Fruit fly (Drosophila melanogaster) whole organism, embryonic: Measurements from ENCODE around the gene Nrx-IV.

Source experiments
- ATbp ChIP-seq: fragments of 200-800 bp; sonication (Bioruptor generic); optimal IDR thresholded peaks from 2 replicates; lab custom pipeline; 2017; ENCODE audit warnings: missing biosample characterization, mild to moderate bottlenecking, missing genetic modification characterization, missing genetic modification reagents
- Atf6 ChIP-seq: fragments of 200-800 bp; sonication (Bioruptor generic); IDR thresholded peaks from 2 replicates; pipeline ENCODE4 v1.3.6; 2022; ENCODE audit warnings: missing biosample characterization, missing genetic modification characterization
- B-H1 ChIP-seq: fragments of 200-800 bp; sonication (Bioruptor generic); IDR thresholded peaks from 3 replicates; pipeline ENCODE4 v1.3.6; 2022; ENCODE audit warnings: missing biosample characterization, missing genetic modification characterization
- CG10979 ChIP-seq: fragments of 200-800 bp; sonication (Bioruptor generic); optimal IDR thresholded peaks from 2 replicates; lab custom pipeline; 2018; ENCODE audit warnings: missing biosample characterization, mild to moderate bottlenecking, missing genetic modification characterization, moderate library complexity
- CG11695 ChIP-seq: fragments of 200-800 bp; sonication (Bioruptor generic); IDR thresholded peaks from 3 replicates; pipeline ENCODE4 v1.3.6; 2022; ENCODE audit warnings: missing biosample characterization, missing genetic modification characterization
- CG12744 ChIP-seq: fragments of 200-800 bp; sonication (Bioruptor generic); optimal IDR thresholded peaks from 2 replicates; lab custom pipeline; 2016; ENCODE audit warnings: missing biosample characterization, missing genetic modification characterization
- CG14014 ChIP-seq: fragments of 200-800 bp; sonication (Bioruptor generic); IDR thresholded peaks from 2 replicates; pipeline ENCODE4 v1.3.6; 2022; ENCODE audit warnings: missing biosample characterization, missing genetic modification characterization
- CG15696 ChIP-seq: fragments of 200-800 bp; sonication (Bioruptor generic); optimal IDR thresholded peaks from 2 replicates; lab custom pipeline; 2019; ENCODE audit warnings: missing biosample characterization, mild to moderate bottlenecking, missing genetic modification characterization, moderate library complexity
- CG1602 ChIP-seq: fragments of 200-800 bp; sonication (Bioruptor generic); optimal IDR thresholded peaks from 3 replicates; lab custom pipeline; 2016; ENCODE audit warnings: missing biosample characterization, missing genetic modification characterization
- CG17328 ChIP-seq: fragments of 200-800 bp; sonication (Bioruptor generic); IDR thresholded peaks from 2 replicates; pipeline ENCODE4 v1.3.6; 2022; ENCODE audit warnings: missing biosample characterization, missing genetic modification characterization
- CG17361 ChIP-seq: fragments of 200-800 bp; sonication (Bioruptor generic); IDR thresholded peaks from 3 replicates; pipeline ENCODE4 v1.3.6; 2022; ENCODE audit warnings: missing biosample characterization, missing genetic modification characterization
- CG2202 ChIP-seq: fragments of 200-800 bp; sonication (Bioruptor generic); optimal IDR thresholded peaks from 2 replicates; lab custom pipeline; 2018; ENCODE audit warnings: missing biosample characterization, mild to moderate bottlenecking, missing genetic modification characterization
- CG33557 ChIP-seq: fragments of 200-800 bp; sonication (Bioruptor generic); optimal IDR thresholded peaks from 2 replicates; lab custom pipeline; 2019; ENCODE audit warnings: missing biosample characterization, mild to moderate bottlenecking, missing genetic modification characterization, moderate library complexity
- CG4328 ChIP-seq: fragments of 200-800 bp; sonication (Bioruptor generic); optimal IDR thresholded peaks from 3 replicates; lab custom pipeline; 2017; ENCODE audit warnings: missing biosample characterization, missing genetic modification reagents, missing genetic modification characterization
- CG4854 ChIP-seq: fragments of 200-800 bp; sonication (Bioruptor generic); optimal IDR thresholded peaks from 2 replicates; lab custom pipeline; 2016; ENCODE audit warnings: missing biosample characterization, missing genetic modification characterization, inconsistent platforms
- CG5180 ChIP-seq: fragments of 200-800 bp; sonication (Bioruptor generic); optimal IDR thresholded peaks from 3 replicates; lab custom pipeline; 2017; ENCODE audit warnings: missing biosample characterization, missing genetic modification characterization, mild to moderate bottlenecking, moderate library complexity, missing genetic modification reagents
- CG6254 ChIP-seq: fragments of 200-800 bp; sonication (Bioruptor generic); optimal IDR thresholded peaks from 3 replicates; lab custom pipeline; 2017; ENCODE audit warnings: mild to moderate bottlenecking, missing biosample characterization, missing genetic modification reagents, missing genetic modification characterization
- CG6854 ChIP-seq: fragments of 200-800 bp; sonication (Bioruptor generic); optimal IDR thresholded peaks from 3 replicates; lab custom pipeline; 2017; ENCODE audit warnings: missing biosample characterization, mild to moderate bottlenecking, missing genetic modification characterization
- CG7271 ChIP-seq: fragments of 200-800 bp; sonication (Bioruptor generic); optimal IDR thresholded peaks from 2 replicates; lab custom pipeline; 2018; ENCODE audit warnings: missing biosample characterization, mild to moderate bottlenecking, missing genetic modification characterization, moderate library complexity
- CG7786 ChIP-seq: fragments of 200-800 bp; sonication (Bioruptor generic); optimal IDR thresholded peaks from 2 replicates; lab custom pipeline; 2016; ENCODE audit warnings: missing biosample characterization, missing genetic modification characterization
- CG8388 ChIP-seq: fragments of 200-800 bp; sonication (Bioruptor generic); optimal IDR thresholded peaks from 2 replicates; lab custom pipeline; 2019; ENCODE audit warnings: missing biosample characterization, mild to moderate bottlenecking, missing genetic modification characterization, moderate library complexity
- D ChIP-seq, 2 experiments: fragments of 200-800 bp in 1 of 2; fragments of >200 bp in 1 of 2; sonication (Bioruptor generic) in 1 of 2; optimal IDR thresholded peaks; 2 replicates in 1 of 2; 3 replicates in 1 of 2; lab custom pipeline; 2017; ENCODE audit warnings: mild to moderate bottlenecking in 1 of 2, missing biosample characterization in 1 of 2, missing genetic modification characterization in 1 of 2, missing genetic modification reagents in 1 of 2
- Dip2 ChIP-seq: fragments of 200-800 bp; sonication (Bioruptor generic); IDR thresholded peaks from 2 replicates; pipeline ENCODE4 v1.3.6; 2022; ENCODE audit warnings: missing biosample characterization, missing genetic modification characterization
- HmgZ ChIP-seq: fragments of 200-800 bp; sonication (Bioruptor generic); optimal IDR thresholded peaks from 2 replicates; lab custom pipeline; 2018; ENCODE audit warnings: missing biosample characterization, mild to moderate bottlenecking, missing genetic modification characterization
- Lpt ChIP-seq: fragments of >200 bp; optimal IDR thresholded peaks from 2 replicates; lab custom pipeline; 2018; ENCODE audit warnings: missing biosample characterization, missing genetic modification characterization
- Max ChIP-seq: fragments of 200-800 bp; sonication (Bioruptor generic); optimal IDR thresholded peaks from 2 replicates; lab custom pipeline; 2016; ENCODE audit warnings: missing biosample characterization, mild to moderate bottlenecking, missing genetic modification characterization
- Rfx ChIP-seq: fragments of 200-800 bp; sonication (Bioruptor generic); IDR thresholded peaks from 2 replicates; pipeline ENCODE4 v1.3.6; 2022; ENCODE audit warnings: missing biosample characterization, missing genetic modification characterization
- Sry-β ChIP-seq: fragments of 200-800 bp; sonication (Bioruptor generic); optimal IDR thresholded peaks from 2 replicates; lab custom pipeline; 2018; ENCODE audit warnings: missing biosample characterization, mild to moderate bottlenecking, missing genetic modification characterization, moderate library complexity
- Ssrp ChIP-seq: fragments of 200-800 bp; sonication (Bioruptor generic); optimal IDR thresholded peaks from 2 replicates; lab custom pipeline; 2018; ENCODE audit warnings: missing biosample characterization, mild to moderate bottlenecking, missing genetic modification characterization, moderate library complexity
- Vsx1 ChIP-seq: fragments of 200-800 bp; sonication (Bioruptor generic); optimal IDR thresholded peaks from 2 replicates; lab custom pipeline; 2017; ENCODE audit warnings: missing biosample characterization, mild to moderate bottlenecking, missing genetic modification characterization, missing genetic modification reagents
- Xrp1 ChIP-seq: fragments of 200-800 bp; sonication (Bioruptor generic); IDR thresholded peaks from 2 replicates; pipeline ENCODE4 v1.3.6; 2022; ENCODE audit warnings: missing biosample characterization, missing genetic modification characterization
- ac ChIP-seq: fragments of 200-800 bp; sonication (Bioruptor generic); optimal IDR thresholded peaks from 3 replicates; lab custom pipeline; 2017; ENCODE audit warnings: missing biosample characterization, mild to moderate bottlenecking, missing genetic modification characterization
- bowl ChIP-seq: fragments of 200-800 bp; sonication (Bioruptor generic); IDR thresholded peaks from 2 replicates; pipeline ENCODE4 v1.3.6; 2022; ENCODE audit warnings: missing biosample characterization, missing genetic modification characterization
- caup ChIP-seq: fragments of 200-800 bp; sonication (Bioruptor generic); optimal IDR thresholded peaks from 3 replicates; lab custom pipeline; 2017; ENCODE audit warnings: missing biosample characterization, mild to moderate bottlenecking, missing genetic modification characterization, moderate library complexity; ENCODE audit not compliant: severe bottlenecking
- croc ChIP-seq: fragments of 200-800 bp; sonication (Bioruptor generic); conservative IDR thresholded peaks from 3 replicates; pipeline ENCODE4 v1.3.6; 2022; ENCODE audit warnings: missing biosample characterization, missing genetic modification characterization
- inv ChIP-seq: fragments of 200-800 bp; sonication (Bioruptor generic); IDR thresholded peaks from 2 replicates; pipeline ENCODE4 v1.3.6; 2022; ENCODE audit warnings: missing biosample characterization, missing genetic modification characterization; ENCODE audit not compliant: partially characterized antibody
- jigr1 ChIP-seq: fragments of 200-800 bp; sonication (Bioruptor generic); IDR thresholded peaks from 3 replicates; pipeline ENCODE4 v1.3.6; 2022; ENCODE audit warnings: missing biosample characterization, missing genetic modification characterization
- lov ChIP-seq, 2 experiments: fragments of 200-800 bp in 1 of 2; fragments of >200 bp in 1 of 2; sonication (Bioruptor generic) in 1 of 2; IDR thresholded peaks in 1 of 2; optimal IDR thresholded peaks in 1 of 2; 2 replicates in 1 of 2; 3 replicates in 1 of 2; pipeline versions ENCODE4 v1.3.6 to Lab custom; 2017 to 2022; ENCODE audit warnings: missing biosample characterization in 1 of 2, missing genetic modification characterization in 1 of 2
- nom ChIP-seq: fragments of 200-800 bp; sonication (Bioruptor generic); optimal IDR thresholded peaks from 2 replicates; lab custom pipeline; 2017; ENCODE audit warnings: missing biosample characterization, missing genetic modification characterization, mild to moderate bottlenecking, moderate library complexity, missing genetic modification reagents
- rib ChIP-seq: fragments of 200-800 bp; sonication (Bioruptor generic); IDR thresholded peaks from 2 replicates; pipeline ENCODE4 v1.3.6; 2022; ENCODE audit warnings: missing biosample characterization, missing genetic modification characterization
- salm ChIP-seq: fragments of 200-800 bp; sonication (Bioruptor generic); optimal IDR thresholded peaks from 2 replicates; lab custom pipeline; 2018; ENCODE audit warnings: missing biosample characterization, mild to moderate bottlenecking, missing genetic modification characterization
- schlank ChIP-seq: fragments of 200-800 bp; sonication (Bioruptor generic); optimal IDR thresholded peaks from 2 replicates; lab custom pipeline; 2018; ENCODE audit warnings: missing biosample characterization, mild to moderate bottlenecking, missing genetic modification characterization
- slp2 ChIP-seq: fragments of 200-800 bp; sonication (Bioruptor generic); optimal IDR thresholded peaks from 2 replicates; lab custom pipeline; 2016; ENCODE audit warnings: missing biosample characterization, missing genetic modification characterization
- sug ChIP-seq: fragments of 200-800 bp; optimal IDR thresholded peaks from 2 replicates; lab custom pipeline; 2019; ENCODE audit warnings: missing biosample characterization, mild to moderate bottlenecking, missing genetic modification characterization, moderate library complexity
- tap ChIP-seq: fragments of 200-800 bp; optimal IDR thresholded peaks from 3 replicates; lab custom pipeline; 2019; ENCODE audit warnings: missing biosample characterization, mild to moderate bottlenecking, missing genetic modification characterization, moderate library complexity
- tio ChIP-seq: fragments of 200-800 bp; sonication (Bioruptor generic); optimal IDR thresholded peaks from 2 replicates; lab custom pipeline; 2017; ENCODE audit warnings: missing biosample characterization, missing genetic modification characterization, inconsistent platforms
- wor ChIP-seq: fragments of 200-800 bp; sonication (Bioruptor generic); IDR thresholded peaks from 2 replicates; pipeline ENCODE4 v1.3.6; 2022; ENCODE audit warnings: missing biosample characterization, missing genetic modification characterization
- yki ChIP-seq: fragments of >200 bp; optimal IDR thresholded peaks from 3 replicates; lab custom pipeline; 2018

The Nrx-IV gene

dm6 chr3L:12109045-12109632 lies 37.2 kb upstream of the Nrx-IV start (continued):
- TF ChIP-seq CG5180 (GFP tag; lab: Kevin White, UChicago) = no peak
- TF ChIP-seq schlank (tag; lab: Kevin White, UChicago) = no peak
- TF ChIP-seq CG17328 (GFP tag; lab: Robert Waterston, UW) = no peak
- no peak for TF ChIP-seq Vsx1 (GFP tag; lab: Kevin White, UChicago)
- no peak for TF ChIP-seq sug
- TF ChIP-seq tap (tag; lab: Kevin White, UChicago) = no peak
- TF ChIP-seq wor (GFP tag; lab: Robert Waterston, UW) = no peak
- TF ChIP-seq yki (lab: Kevin White, UChicago) = no peak
- no peak for TF ChIP-seq tio (GFP tag; lab: Kevin White, UChicago)
- no peak for TF ChIP-seq ATbp (GFP tag; lab: Kevin White, UChicago)
- no peak for TF ChIP-seq CG11695 (GFP tag; lab: Robert Waterston, UW)
- no peak for TF ChIP-seq slp2
- no peak for TF ChIP-seq Rfx
- peak; percentile 33 for TF ChIP-seq nom (GFP tag; lab: Kevin White, UChicago)
- no peak for TF ChIP-seq caup (GFP tag; lab: Kevin White, UChicago)
- TF ChIP-seq D (optimal IDR thresholded peaks at IDR 0.05; lab: Kevin White, UChicago) = no peak
- no peak for TF ChIP-seq D (GFP tag; optimal IDR thresholded peaks at IDR 0.05; lab: Kevin White, UChicago)
- TF ChIP-seq CG6254 (GFP tag; lab: Kevin White, UChicago) = peak; percentile 4
- TF ChIP-seq B-H1 (GFP tag; lab: Robert Waterston, UW) = no peak
- TF ChIP-seq CG17361 = 0 out of 3 replicates have a peak, but pooled peaks have one; percentile 7
- no peak for TF ChIP-seq CG6854 (GFP tag; lab: Kevin White, UChicago)
- no peak for TF ChIP-seq CG4854 (GFP tag; lab: Kevin White, UChicago)
- TF ChIP-seq CG33557 = no peak
- TF ChIP-seq HmgZ (tag; lab: Kevin White, UChicago) = no peak
- TF ChIP-seq Lpt = no peak
- no peak for TF ChIP-seq CG8388 (GFP tag; lab: Kevin White, UChicago)
- TF ChIP-seq inv (GFP tag; lab: Robert Waterston, UW) = no peak

- TF ChIP-seq Atf6 (GFP tag; lab: Robert Waterston, UW) (peak; percentile 44; the same call in 1 of the 2 replicates), CG7271 (tag; lab: Kevin White, UChicago) (peak; percentile 84), rib (GFP tag; lab: Robert Waterston, UW) (no peak), CG4328 (peak; percentile 57), Ssrp (tag; lab: Kevin White, UChicago) (peak; percentile 93), CG7786 (GFP tag; lab: Kevin White, UChicago) (no peak), CG12744 (GFP tag; lab: Kevin White, UChicago) (no peak), CG15696 (tag; lab: Kevin White, UChicago) (peak; percentile 79), jigr1 (GFP tag; lab: Robert Waterston, UW) (no peak; the same call in 2 of the 3 replicates), Dip2 (GFP tag; lab: Robert Waterston, UW) (no peak), Sry-β (GFP tag; lab: Kevin White, UChicago) (no peak), CG14014 (GFP tag; lab: Robert Waterston, UW) (peak; percentile 68), lov (optimal IDR thresholded peaks at IDR 0.05; lab: Kevin White, UChicago) (no peak), lov (GFP tag; IDR thresholded peaks at IDR 0.05; lab: Robert Waterston, UW) (no peak), Max (GFP tag; lab: Kevin White, UChicago) (peak; percentile 45), ac (GFP tag; lab: Kevin White, UChicago) (no peak), croc (GFP tag; lab: Robert Waterston, UW) (peak; percentile 76), CG1602 (GFP tag; lab: Kevin White, UChicago) (peak; percentile 79), CG2202 (tag; lab: Kevin White, UChicago) (peak; percentile 89), bowl (GFP tag; lab: Robert Waterston, UW) (no peak), CG10979 (peak; percentile 95), salm (tag; lab: Kevin White, UChicago) (peak; percentile 53), Xrp1 (peak; percentile 88)
Measured at dm6 chr3L:12111081-12111958, 35.0 kb upstream of the Nrx-IV start.
